Worm (Caenorhabditis elegans) whole organism, young adult: ENCODE results near the gene C49F8.3.
A peak's percentile ranks its signal among the peaks of the same experiment; 100 is the strongest.

Source experiments
- C06A6.2 ChIP-seq: fragments of 200-800 bp; sonication (Bioruptor generic); conservative IDR thresholded peaks from 2 replicates; pipeline ENCODE4 v1.3.6; 2022; ENCODE audit warnings: missing genetic modification characterization, missing compliant biosample characterization
- F10E7.11 ChIP-seq: sonication (generic microtip); optimal IDR thresholded peaks from 2 replicates; lab custom pipeline; 2017; ENCODE audit warnings: mild to moderate bottlenecking, missing genetic modification characterization, moderate library complexity, missing compliant biosample characterization
- F37B4.10 ChIP-seq: fragments of 200-800 bp; sonication (Bioruptor generic); IDR thresholded peaks from 2 replicates; pipeline ENCODE4 v1.3.6; 2022; ENCODE audit warnings: missing genetic modification characterization, missing compliant biosample characterization
- F39B2.1 ChIP-seq: fragments of 200-800 bp; sonication (Bioruptor generic); IDR thresholded peaks from 2 replicates; pipeline ENCODE4 v1.3.6; 2022; ENCODE audit warnings: missing genetic modification reagents, missing genetic modification characterization, missing compliant biosample characterization
- F57A8.1 ChIP-seq: fragments of 200-800 bp; sonication (Bioruptor generic); optimal IDR thresholded peaks from 2 replicates; lab custom pipeline; 2018; ENCODE audit warnings: mild to moderate bottlenecking, missing genetic modification characterization, moderate library complexity, missing compliant biosample characterization
- K12H6.12 ChIP-seq: fragments of 200-800 bp; sonication (Bioruptor generic); optimal IDR thresholded peaks from 2 replicates; lab custom pipeline; 2018; ENCODE audit warnings: mild to moderate bottlenecking, missing genetic modification characterization, missing compliant biosample characterization
- Y53G8AR.9 ChIP-seq: fragments of 200-800 bp; sonication (Bioruptor generic); conservative IDR thresholded peaks from 2 replicates; pipeline ENCODE4 v1.3.6; 2022; ENCODE audit warnings: missing genetic modification reagents, missing genetic modification characterization, missing compliant biosample characterization
- Y56A3A.18 ChIP-seq: fragments of 200-800 bp; sonication (Bioruptor generic); IDR thresholded peaks from 2 replicates; pipeline ENCODE4 v1.3.6; 2022; ENCODE audit warnings: missing genetic modification reagents, missing genetic modification characterization, missing compliant biosample characterization
- Y95B8A.8 ChIP-seq: fragments of 200-800 bp; sonication (Bioruptor generic); IDR thresholded peaks from 2 replicates; pipeline ENCODE4 v1.3.6; 2022; ENCODE audit warnings: missing genetic modification reagents, missing genetic modification characterization, missing compliant biosample characterization
- akir-1 ChIP-seq: fragments of 200-800 bp; sonication (Bioruptor generic); optimal IDR thresholded peaks from 2 replicates; lab custom pipeline; 2018; ENCODE audit warnings: mild to moderate bottlenecking, missing genetic modification characterization, moderate library complexity, missing compliant biosample characterization
- aptf-2 ChIP-seq: fragments of 200-800 bp; sonication (Bioruptor generic); conservative IDR thresholded peaks from 2 replicates; pipeline ENCODE4 v1.3.6; 2022; ENCODE audit warnings: missing genetic modification reagents, missing genetic modification characterization, missing compliant biosample characterization
- atf-7 ChIP-seq: sonication (generic microtip); optimal IDR thresholded peaks from 2 replicates; lab custom pipeline; 2017; ENCODE audit warnings: mild to moderate bottlenecking, missing genetic modification characterization, missing compliant biosample characterization
- attf-3 ChIP-seq: fragments of 200-800 bp; sonication (Bioruptor generic); conservative IDR thresholded peaks from 2 replicates; pipeline ENCODE4 v1.3.6; 2022; ENCODE audit warnings: missing genetic modification reagents, missing genetic modification characterization, missing compliant biosample characterization
- cebp-1 ChIP-seq, 2 experiments: fragments of 200-800 bp in 1 of 2; sonication (Bioruptor generic) in 1 of 2; sonication (generic microtip) in 1 of 2; IDR thresholded peaks in 1 of 2; optimal IDR thresholded peaks in 1 of 2; 2 replicates each; pipeline versions ENCODE4 v1.3.6 to Lab custom; 2017 to 2022; ENCODE audit warnings: missing compliant biosample characterization in 2 of 2, missing genetic modification characterization in 2 of 2, mild to moderate bottlenecking in 1 of 2, missing genetic modification reagents in 1 of 2, moderate library complexity in 1 of 2
- ceh-100 ChIP-seq: fragments of 200-800 bp; sonication (Bioruptor generic); IDR thresholded peaks from 2 replicates; pipeline ENCODE4 v1.3.6; 2022; ENCODE audit warnings: missing genetic modification reagents, missing genetic modification characterization, missing compliant biosample characterization
- ceh-58 ChIP-seq: fragments of 200-800 bp; sonication (Bioruptor generic); IDR thresholded peaks from 2 replicates; pipeline ENCODE4 v1.3.6; 2022; ENCODE audit warnings: missing genetic modification characterization, missing compliant biosample characterization
- dox-1 ChIP-seq: fragments of 200-800 bp; sonication (Bioruptor generic); IDR thresholded peaks from 2 replicates; pipeline ENCODE4 v1.3.6; 2022; ENCODE audit warnings: missing genetic modification reagents, missing genetic modification characterization, missing compliant biosample characterization
- ekl-4 ChIP-seq: fragments of 200-800 bp; sonication (Bioruptor generic); IDR thresholded peaks from 2 replicates; pipeline ENCODE4 v1.3.6; 2022; ENCODE audit warnings: missing genetic modification reagents, missing genetic modification characterization, missing compliant biosample characterization
- ets-4 ChIP-seq: fragments of 200-800 bp; sonication (Bioruptor generic); optimal IDR thresholded peaks from 2 replicates; lab custom pipeline; 2018; ENCODE audit warnings: mild to moderate bottlenecking, missing genetic modification characterization, missing compliant biosample characterization
- hlh-12 ChIP-seq: sonication (generic microtip); optimal IDR thresholded peaks from 2 replicates; lab custom pipeline; 2016; ENCODE audit warnings: missing genetic modification characterization, missing compliant biosample characterization
- hsf-1 ChIP-seq: fragments of 200-800 bp; sonication (Bioruptor generic); IDR thresholded peaks from 2 replicates; pipeline ENCODE4 v1.3.6; 2022; ENCODE audit warnings: missing genetic modification reagents, missing genetic modification characterization, missing compliant biosample characterization
- let-607 ChIP-seq, 2 experiments: fragments of 200-800 bp in 1 of 2; sonication (Bioruptor generic) in 1 of 2; sonication (generic microtip) in 1 of 2; optimal IDR thresholded peaks; 2 replicates each; lab custom pipeline; 2016 to 2018; ENCODE audit warnings: mild to moderate bottlenecking in 2 of 2, missing compliant biosample characterization in 2 of 2, missing genetic modification characterization in 2 of 2, moderate library complexity in 2 of 2, missing genotype in 1 of 2
- lin-35 ChIP-seq, 3 experiments: fragments of 150-350 bp in 2 of 3; sonication (generic microtip) in 1 of 3; optimal IDR thresholded peaks; 2 replicates each; lab custom pipeline; 2014 to 2018; ENCODE audit warnings: missing biosample characterization in 3 of 3, missing genetic modification characterization in 3 of 3, missing genetic modification reagents in 3 of 3
- mxl-1 ChIP-seq: sonication (generic microtip); optimal IDR thresholded peaks from 2 replicates; lab custom pipeline; 2016; ENCODE audit warnings: missing genetic modification characterization, missing compliant biosample characterization
- nfya-1 ChIP-seq: sonication (generic microtip); optimal IDR thresholded peaks from 2 replicates; lab custom pipeline; 2017; ENCODE audit warnings: antibody characterized with exemption, missing compliant biosample characterization, missing genetic modification characterization, borderline replicate concordance; ENCODE audit not compliant: insufficient read depth
- nfyb-1 ChIP-seq: fragments of 200-800 bp; sonication (Bioruptor generic); IDR thresholded peaks from 2 replicates; pipeline ENCODE4 v1.3.6; 2022; ENCODE audit warnings: missing genetic modification reagents, missing genetic modification characterization, missing compliant biosample characterization
- nhr-80 ChIP-seq: sonication (generic microtip); optimal IDR thresholded peaks from 2 replicates; lab custom pipeline; 2016; ENCODE audit warnings: missing genetic modification characterization, missing compliant biosample characterization
- sea-2 ChIP-seq: fragments of 200-800 bp; sonication (Bioruptor generic); IDR thresholded peaks from 2 replicates; pipeline ENCODE4 v1.3.6; 2022; ENCODE audit warnings: missing genetic modification characterization, missing compliant biosample characterization
- snpc-4 ChIP-seq, 5 experiments: fragments of 150-350 bp in 1 of 5; sonication (generic microtip) in 4 of 5; optimal IDR thresholded peaks; 2 replicates each; lab custom pipeline; 2014 to 2018; ENCODE audit warnings: missing genetic modification characterization in 5 of 5, missing biosample characterization in 3 of 5, antibody characterized with exemption in 2 of 5, mild to moderate bottlenecking in 2 of 5, missing compliant biosample characterization in 2 of 5, missing genotype in 2 of 5, moderate library complexity in 2 of 5, missing genetic modification reagents in 1 of 5
- tbp1 ChIP-seq: fragments of 200-800 bp; sonication (Bioruptor generic); optimal IDR thresholded peaks from 2 replicates; lab custom pipeline; 2018; ENCODE audit warnings: mild to moderate bottlenecking, missing genetic modification characterization, missing compliant biosample characterization
- xnd-1 ChIP-seq: sonication (generic microtip); optimal IDR thresholded peaks from 2 replicates; lab custom pipeline; 2016; ENCODE audit warnings: missing genotype, missing genetic modification reagents, missing genetic modification characterization, missing compliant biosample characterization
- zim-3 ChIP-seq: sonication (generic microtip); optimal IDR thresholded peaks from 2 replicates; lab custom pipeline; 2017; ENCODE audit warnings: mild to moderate bottlenecking, missing genetic modification characterization, moderate library complexity, missing compliant biosample characterization
- ztf-22 ChIP-seq: fragments of 200-800 bp; sonication (Bioruptor generic); optimal IDR thresholded peaks from 2 replicates; lab custom pipeline; 2018; ENCODE audit warnings: mild to moderate bottlenecking, missing genetic modification characterization, moderate library complexity, missing compliant biosample characterization

C49F8.3 gene

DNA sequence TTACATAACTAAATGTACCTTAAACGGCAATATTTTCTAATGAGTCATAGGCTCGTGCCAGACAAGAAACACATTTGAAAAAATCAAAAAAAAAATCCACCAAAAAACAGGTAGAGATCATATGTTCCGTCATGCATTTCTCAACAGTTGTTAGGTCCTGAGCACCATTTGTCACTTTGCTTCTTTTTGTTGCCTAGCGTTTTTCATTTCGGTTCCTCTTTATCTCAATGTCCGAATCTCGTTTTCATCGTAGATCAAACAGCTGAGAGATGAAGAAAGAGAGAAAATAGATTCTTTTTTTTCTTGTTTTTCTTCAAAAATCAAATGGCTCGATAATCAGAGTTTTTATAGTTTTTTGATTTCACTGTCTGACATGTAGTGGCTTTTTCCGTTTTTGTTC lies 46.4 kb downstream of the C49F8.3 start:
- TF ChIP-seq tbp1 (no peak), aptf-2 (GFP tag; lab: Robert Waterston, UW) (no peak), F37B4.10 (GFP tag; lab: Robert Waterston, UW) (no peak), zim-3 (no peak), ekl-4 (GFP tag; lab: Robert Waterston, UW) (no peak), ceh-58 (GFP tag; lab: Robert Waterston, UW) (no peak), mxl-1 (tag; lab: Kevin White, UChicago) (no peak), K12H6.12 (tag; lab: Kevin White, UChicago) (no peak), C06A6.2 (GFP tag; lab: Robert Waterston, UW) (no peak), xnd-1 (tag; lab: Kevin White, UChicago) (no peak), F39B2.1 (GFP tag; lab: Robert Waterston, UW) (no peak), Y53G8AR.9 (GFP tag; lab: Robert Waterston, UW) (no peak), Y95B8A.8 (GFP tag; lab: Robert Waterston, UW) (no peak), cebp-1 (GFP tag; IDR thresholded peaks at IDR 0.05; lab: Robert Waterston, UW) (no peak), cebp-1 (tag; optimal IDR thresholded peaks at IDR 0.05; lab: Kevin White, UChicago) (no peak), hlh-12 (no peak)

DNA sequence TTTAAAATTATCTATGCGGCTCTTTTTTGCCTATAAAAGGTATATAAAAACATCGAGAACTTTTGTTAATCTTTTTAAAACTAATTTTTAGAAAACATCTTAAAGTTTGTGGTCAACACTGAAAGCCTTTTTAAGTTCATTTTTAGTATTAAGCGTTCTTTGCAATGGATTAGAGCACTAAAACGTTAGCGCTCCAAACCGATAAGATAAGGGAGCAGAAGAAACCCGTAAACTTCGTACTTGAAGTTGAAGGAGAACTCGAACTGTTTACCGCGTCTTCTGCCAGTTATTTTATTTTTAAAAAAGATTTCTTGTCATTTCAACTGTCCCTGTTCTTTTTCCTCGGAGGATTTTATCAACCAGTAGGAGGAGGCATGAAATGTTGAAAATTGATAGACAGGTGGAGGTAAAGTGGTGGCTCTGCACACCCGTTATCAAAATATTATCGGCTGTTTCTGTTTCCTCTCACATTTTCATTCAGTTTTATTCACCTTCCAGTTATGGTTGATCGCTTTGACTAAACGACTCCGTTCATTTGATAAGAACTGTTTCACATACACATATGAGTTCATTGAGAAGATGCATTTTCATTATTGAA lies 48.2 kb downstream of the C49F8.3 start:
- TF ChIP-seq ztf-22 (GFP tag; lab: Kevin White, UChicago) (peak; percentile 56), ets-4 (GFP tag; lab: Kevin White, UChicago) (peak; percentile 52), ceh-100 (no peak), let-607 (tag; optimal IDR thresholded peaks at IDR 0.05; lab: Kevin White, UChicago) (peak in 1 of 2 experiments; percentile 53), nfyb-1 (GFP tag; lab: Robert Waterston, UW) (0 out of 2 replicates have a peak, but pooled peaks have one; percentile 26), lin-35 (GFP tag; optimal IDR thresholded peaks at IDR 0.05; lab: Kevin White, UChicago) (no peak), nfya-1 (tag; lab: Kevin White, UChicago) (no peak), Y56A3A.18 (GFP tag; lab: Robert Waterston, UW) (no peak), nhr-80 (tag; lab: Kevin White, UChicago) (peak; percentile 97), cebp-1 (GFP tag; IDR thresholded peaks at IDR 0.05; lab: Robert Waterston, UW) (no peak), cebp-1 (tag; optimal IDR thresholded peaks at IDR 0.05; lab: Kevin White, UChicago) (peak; percentile 4), atf-7 (tag; lab: Kevin White, UChicago) (peak; percentile 15), F10E7.11 (tag; lab: Kevin White, UChicago) (no peak), dox-1 (GFP tag; lab: Robert Waterston, UW) (peak; percentile 55)

DNA sequence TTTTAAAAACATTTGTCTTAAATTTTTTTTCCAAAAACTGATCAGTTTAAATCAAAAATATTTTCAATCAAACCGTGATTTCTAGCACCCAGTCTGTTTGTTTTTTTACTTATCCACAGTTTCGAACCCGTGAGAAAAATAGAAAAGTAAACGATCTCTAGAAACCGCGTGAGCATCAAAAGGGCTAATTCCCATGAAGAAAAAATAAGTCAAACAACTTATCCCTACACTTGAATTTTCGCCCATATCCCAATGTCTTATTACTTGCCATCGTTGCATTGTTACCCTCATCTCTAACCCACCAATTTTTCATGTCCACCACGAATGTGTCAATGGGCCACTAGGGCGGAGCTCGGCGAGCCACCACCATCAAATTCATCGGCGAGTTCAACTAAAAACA lies 49.6 kb downstream of the C49F8.3 start, which contains the start of gene ptr-24:
TSS of gene ptr-24 (plus strand) at position 301 of the 400 bp plus-strand sequence.
- TF ChIP-seq F57A8.1 (GFP tag; lab: Kevin White, UChicago) (no peak), attf-3 (no peak), akir-1 (no peak), tbp1 (no peak), sea-2 (GFP tag; lab: Robert Waterston, UW) (no peak), snpc-4 (GFP tag; optimal IDR thresholded peaks at IDR 0.05; lab: Kevin White, UChicago) (no peak), snpc-4 (tag; optimal IDR thresholded peaks at IDR 0.05; lab: Kevin White, UChicago) (no peak), hsf-1 (no peak)
